Worm (Caenorhabditis elegans) whole organism, L2 larva: ENCODE results near the gene Y67D8C.6.

Experiments used
- lin-39 ChIP-seq: fragments of 150-350 bp; optimal IDR thresholded peaks from 2 replicates; lab custom pipeline; 2014; ENCODE audit warnings: missing biosample characterization, missing genetic modification reagents, missing genetic modification characterization
- nhr-25 ChIP-seq: fragments of 150-350 bp; sonication (generic microtip); optimal IDR thresholded peaks from 3 replicates; lab custom pipeline; 2014; ENCODE audit warnings: missing biosample characterization, missing genetic modification characterization
- peb-1 ChIP-seq: fragments of 150-350 bp; optimal IDR thresholded peaks from 2 replicates; lab custom pipeline; 2014; ENCODE audit warnings: missing biosample characterization, missing genetic modification characterization

Y67D8C.6 gene

DNA sequence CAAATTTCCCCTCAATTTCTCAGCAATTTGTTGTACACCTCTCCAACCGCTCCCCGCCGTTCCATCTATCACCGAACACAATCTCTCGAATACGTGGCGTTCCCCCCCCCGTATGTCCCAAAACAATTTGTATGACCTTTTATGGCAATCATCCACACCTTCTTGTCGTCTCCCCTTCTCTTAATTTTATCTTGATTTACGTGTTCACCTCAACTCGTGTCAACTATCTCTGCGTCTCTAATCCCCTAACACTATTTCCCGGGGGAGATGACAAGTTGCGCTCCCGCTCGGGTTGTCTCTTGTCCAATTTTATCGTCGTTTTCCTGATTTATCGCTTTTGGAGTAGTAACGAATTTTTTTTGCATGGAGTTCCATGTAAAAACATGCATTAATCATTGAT, 48.6 kb downstream of the Y67D8C.6 start (continued):
- TF ChIP-seq lin-39 (tag; lab: Kevin White, UChicago) (no peak), nhr-25 (tag; lab: Kevin White, UChicago) (peak; percentile 53), peb-1 (tag; lab: Kevin White, UChicago) (no peak)
